Worm (Caenorhabditis elegans) whole organism, L4/young adult: ENCODE measurements around the gene Y42A5A.5.
"Not testable (repeated sequence)": the region's sequence is repeated elsewhere in the genome, so short reads cannot be mapped to it uniquely, and the experiment has no call there.

Experiments
- W03F9.2 ChIP-seq: fragments of 150-350 bp; optimal IDR thresholded peaks from 2 replicates; lab custom pipeline; 2014; ENCODE audit warnings: missing biosample characterization, missing genetic modification characterization
- dao-5 ChIP-seq: sonication (generic microtip); optimal IDR thresholded peaks from 2 replicates; lab custom pipeline; 2016; ENCODE audit warnings: missing genotype, missing genetic modification characterization, moderate library complexity, missing compliant biosample characterization
- him-1 ChIP-seq: sonication (generic microtip); optimal IDR thresholded peaks from 2 replicates; lab custom pipeline; 2016; ENCODE audit warnings: missing genotype, missing genetic modification reagents, missing genetic modification characterization, missing compliant biosample characterization

Gene Y42A5A.5

DNA sequence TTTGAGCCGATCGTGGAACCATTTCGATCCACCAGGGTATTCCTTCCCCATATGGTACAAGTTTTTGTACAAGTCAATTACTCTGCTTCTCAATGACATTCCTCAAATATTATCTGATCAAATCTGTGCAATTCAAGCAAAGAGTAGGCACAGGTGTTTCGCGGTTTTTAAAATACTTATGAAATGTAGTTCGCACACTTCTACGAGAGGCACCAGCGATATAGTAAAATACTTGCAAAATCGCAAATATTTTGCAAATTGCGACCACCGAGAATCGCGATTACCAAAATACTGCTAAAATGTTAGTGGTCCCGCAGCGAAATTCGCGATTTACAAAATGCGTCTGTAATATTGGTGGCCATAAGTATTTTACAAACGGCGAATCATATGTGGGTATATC is at the start of gene Y42A5A.5:
Y42A5A.5 (minus strand) TSS at position 101 of the 400 bp plus-strand sequence.
- TF ChIP-seq dao-5, W03F9.2, him-1 (tag; lab: Kevin White, UChicago): not testable (repeated sequence)

DNA sequence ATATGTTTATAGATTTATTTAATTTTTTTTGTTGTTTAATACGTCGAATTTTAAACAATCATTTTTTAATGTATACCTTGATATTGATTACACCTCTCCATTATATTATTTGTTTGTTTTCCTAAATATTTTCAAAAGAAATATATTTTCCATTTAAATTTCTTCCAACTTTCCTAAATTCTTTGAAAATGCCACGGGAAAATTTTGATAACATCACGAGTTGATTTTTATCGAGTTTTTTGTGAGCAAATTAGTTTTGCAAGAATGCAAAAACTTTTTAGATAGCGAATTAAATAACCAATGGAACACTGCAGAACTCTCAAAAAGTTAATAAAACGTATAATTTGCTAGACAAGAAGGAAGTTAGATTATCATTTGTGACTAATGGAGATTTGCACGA is 48.4 kb upstream of the Y42A5A.5 start, which contains the start of gene srg-42:
srg-42 (minus strand) TSS at position 101 of the 400 bp plus-strand sequence.
- no peak for TF ChIP-seq W03F9.2 (tag; lab: Kevin White, UChicago)
- no peak for TF ChIP-seq dao-5 (tag; lab: Kevin White, UChicago)
- TF ChIP-seq him-1 (tag; lab: Kevin White, UChicago), result no peak

DNA sequence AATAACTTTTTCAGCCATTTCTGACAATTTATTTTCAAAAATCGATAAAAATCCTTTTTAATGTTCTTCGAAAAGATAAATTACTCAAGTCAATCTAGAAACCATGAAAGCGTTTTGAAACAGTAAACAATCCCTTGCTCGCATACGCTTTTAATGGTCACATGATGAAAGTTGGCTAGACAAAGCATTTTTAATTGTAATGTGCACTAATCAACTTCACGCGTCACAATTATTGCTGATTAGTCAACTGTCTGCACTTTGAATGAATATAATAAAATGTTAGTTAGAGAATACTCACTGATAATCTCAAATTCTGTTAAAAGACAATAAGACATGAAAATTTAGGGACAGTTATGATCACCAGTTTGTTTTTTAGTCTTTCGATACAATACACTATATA is 47.0 kb upstream of the Y42A5A.5 start:
- TF ChIP-seq dao-5 (tag; lab: Kevin White, UChicago), result no peak
- TF ChIP-seq him-1 (tag; lab: Kevin White, UChicago), result no peak
- no peak for TF ChIP-seq W03F9.2 (tag; lab: Kevin White, UChicago)

DNA sequence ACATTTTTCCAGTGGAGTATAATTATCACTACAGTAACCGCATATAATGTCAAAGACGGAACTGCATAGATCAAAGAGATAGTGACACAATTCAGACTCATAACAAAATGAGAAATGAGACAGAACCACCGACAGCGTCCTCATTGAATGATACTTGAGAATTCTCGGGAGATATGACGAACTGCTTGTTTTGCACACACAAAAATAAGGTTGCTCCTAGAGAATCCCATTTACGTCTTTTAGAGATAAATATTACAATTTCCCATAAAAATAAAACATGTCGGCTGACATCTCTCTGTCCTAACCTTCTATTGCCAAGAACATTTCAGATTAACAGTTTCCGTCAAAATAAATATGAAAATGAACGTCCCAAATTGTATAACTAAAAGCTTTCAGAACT is 46.0 kb upstream of the Y42A5A.5 start, which contains the start of gene srg-38:
srg-38 (minus strand) TSS at position 101 of the 400 bp plus-strand sequence.
- TF ChIP-seq W03F9.2 (tag; lab: Kevin White, UChicago), result no peak
- TF ChIP-seq him-1 (tag; lab: Kevin White, UChicago), result no peak
- TF ChIP-seq dao-5 (tag; lab: Kevin White, UChicago), result no peak

DNA sequence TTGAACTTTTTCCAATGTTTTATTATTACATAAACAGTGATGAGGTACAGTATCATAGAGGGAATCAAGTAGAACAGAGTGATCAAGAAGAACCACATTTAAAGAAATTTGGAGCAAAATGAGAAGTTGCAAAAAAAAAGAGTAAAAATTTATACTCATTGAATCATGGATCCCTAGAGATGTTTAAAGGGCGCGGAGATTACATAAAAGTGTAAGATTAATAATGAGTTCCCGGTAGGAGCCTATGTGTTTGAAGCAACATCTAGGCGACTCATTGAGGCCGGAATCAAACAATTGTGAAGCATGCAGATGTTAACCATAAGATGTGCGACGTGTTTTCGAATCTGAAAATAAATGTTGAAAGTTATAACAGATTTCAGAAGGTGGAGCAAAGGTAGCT is 42.8 kb upstream of the Y42A5A.5 start, which contains the start of gene srg-39:
srg-39 (minus strand) TSS at position 101 of the 400 bp plus-strand sequence.
- no peak for TF ChIP-seq him-1 (tag; lab: Kevin White, UChicago)
- TF ChIP-seq dao-5 (tag; lab: Kevin White, UChicago), result no peak
- no peak for TF ChIP-seq W03F9.2 (tag; lab: Kevin White, UChicago)

DNA sequence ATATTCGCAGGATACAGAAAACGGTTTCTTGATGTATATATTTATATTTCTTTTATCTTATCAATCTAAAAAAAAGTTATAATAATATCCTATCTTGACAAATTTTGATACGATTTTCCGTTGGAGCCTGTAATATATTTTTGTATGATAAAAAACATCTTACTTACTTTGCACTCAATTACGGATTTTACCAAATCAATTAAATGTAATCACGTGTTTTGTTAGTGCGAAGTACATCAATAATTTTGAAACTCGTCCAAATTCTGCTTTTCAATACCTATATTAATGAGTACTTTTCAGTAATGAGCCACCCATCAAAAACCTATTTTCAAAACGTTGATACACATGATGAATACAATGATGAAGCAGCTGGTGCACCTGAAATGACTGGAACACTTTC is 39.9 kb upstream of the Y42A5A.5 start, which contains the start of gene T19C4.1:
T19C4.1 (plus strand) TSS at position 301 of the 400 bp plus-strand sequence.
- TF ChIP-seq him-1 (tag; lab: Kevin White, UChicago) (no peak), W03F9.2 (tag; lab: Kevin White, UChicago) (no peak), dao-5 (tag; lab: Kevin White, UChicago) (no peak)

DNA sequence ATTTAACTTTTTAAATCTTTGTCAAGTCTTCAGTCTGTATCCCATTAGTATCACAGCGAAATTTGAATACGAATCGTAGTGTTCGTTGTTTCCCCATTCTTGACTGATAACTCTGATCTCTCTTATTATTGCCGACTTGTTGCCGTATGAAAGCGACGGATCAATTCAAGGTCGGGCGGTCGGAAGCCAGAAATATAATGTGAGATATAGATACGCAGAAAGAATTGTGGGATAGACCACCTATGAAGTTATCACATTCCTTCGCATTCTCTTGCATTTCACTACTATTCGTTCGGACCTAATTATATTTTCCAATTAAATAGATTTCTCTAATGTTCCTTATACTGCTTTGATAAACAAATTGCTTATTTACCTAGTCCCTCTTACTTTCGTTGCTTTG is 39.4 kb upstream of the Y42A5A.5 start:
- TF ChIP-seq dao-5 (tag; lab: Kevin White, UChicago) (no peak), W03F9.2 (tag; lab: Kevin White, UChicago) (no peak), him-1 (tag; lab: Kevin White, UChicago) (no peak)

DNA sequence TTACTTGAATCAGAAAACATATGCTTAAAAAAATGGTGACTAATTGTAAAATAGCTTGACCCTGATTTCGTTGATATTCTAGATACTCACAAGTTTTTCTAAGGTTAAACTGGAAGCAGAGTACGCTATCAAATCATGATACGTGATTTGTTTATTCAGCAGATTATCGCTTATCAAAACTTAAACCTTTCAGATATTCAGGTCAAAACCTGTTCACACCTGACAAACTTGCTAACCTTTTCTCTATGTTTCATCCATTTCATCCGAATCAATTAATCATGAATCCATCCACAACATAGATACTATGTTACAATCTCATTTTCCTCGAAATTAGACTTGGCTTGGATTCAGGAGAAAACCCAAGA is 38.2 kb upstream of the Y42A5A.5 start:
- no peak for TF ChIP-seq dao-5 (tag; lab: Kevin White, UChicago)
- no peak for TF ChIP-seq W03F9.2 (tag; lab: Kevin White, UChicago)
- no peak for TF ChIP-seq him-1 (tag; lab: Kevin White, UChicago)

DNA sequence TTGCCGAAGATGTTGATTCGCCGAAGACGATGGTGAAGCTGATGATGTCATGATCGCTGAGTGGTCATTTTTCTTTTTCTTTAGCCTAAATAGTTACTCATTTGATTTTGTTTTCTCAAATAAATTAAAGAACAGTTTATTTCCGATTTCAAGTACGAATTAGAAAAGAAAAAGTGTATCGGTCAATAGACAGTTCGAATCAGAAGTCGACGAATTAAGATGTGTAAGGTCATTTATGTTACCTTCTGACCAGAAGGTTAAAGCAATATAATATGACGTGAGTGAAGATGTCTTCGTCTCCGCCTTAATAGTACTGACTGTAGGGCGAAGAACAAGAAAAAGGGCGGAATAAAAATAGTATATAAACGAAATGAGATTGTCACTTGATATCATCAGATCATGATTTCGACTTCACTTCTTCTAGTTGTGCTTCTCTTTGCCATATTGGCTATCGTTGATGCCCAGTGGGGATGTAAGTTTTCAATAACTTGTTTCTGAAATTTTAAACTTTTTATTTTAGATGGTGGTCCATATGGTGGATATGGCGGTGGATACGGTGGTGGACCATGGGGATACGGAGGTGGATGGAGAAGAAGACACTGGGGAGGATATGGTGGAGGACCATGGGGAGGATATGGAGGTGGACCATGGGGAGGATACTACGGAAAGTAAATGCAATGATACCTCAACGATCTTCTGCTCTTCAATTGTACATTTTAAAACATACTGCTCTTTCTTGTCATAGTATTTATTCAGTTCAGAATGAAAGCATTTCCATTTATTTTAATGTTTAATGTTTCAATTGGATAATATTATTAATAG is 37.6 kb upstream of the Y42A5A.5 start, which contains the start of the genes T19C4.24 and nlp-33:
T19C4.24 (minus strand) TSS at position 51 of the 822 bp plus-strand sequence.
nlp-33 (plus strand) TSS at position 389 of the 822 bp plus-strand sequence.
- TF ChIP-seq him-1 (tag; lab: Kevin White, UChicago) (no peak), W03F9.2 (tag; lab: Kevin White, UChicago) (no peak), dao-5 (tag; lab: Kevin White, UChicago) (no peak)

DNA sequence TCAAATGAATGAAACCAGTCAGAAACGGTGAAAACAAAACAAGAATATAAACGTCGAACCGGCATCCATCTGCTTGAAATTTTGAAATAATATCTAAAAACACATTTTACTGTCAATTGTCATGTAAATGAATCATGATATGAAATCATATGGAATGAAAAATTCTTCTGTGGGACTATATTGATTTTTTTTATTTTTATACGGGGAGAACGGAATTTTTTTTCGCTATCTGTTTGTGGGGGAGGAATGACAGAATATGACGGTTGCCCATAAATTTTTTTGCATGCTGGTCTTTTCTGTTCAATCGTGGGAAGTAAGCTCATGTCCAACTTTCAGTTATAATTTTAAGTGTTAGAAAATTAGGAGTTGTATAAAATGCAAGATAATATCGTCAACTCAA is 35.1 kb upstream of the Y42A5A.5 start, which contains the start of gene C06H2.7:
C06H2.7 (minus strand) TSS at position 101 of the 400 bp plus-strand sequence.
- TF ChIP-seq him-1 (tag; lab: Kevin White, UChicago) (no peak), dao-5 (tag; lab: Kevin White, UChicago) (no peak), W03F9.2 (tag; lab: Kevin White, UChicago) (no peak)

DNA sequence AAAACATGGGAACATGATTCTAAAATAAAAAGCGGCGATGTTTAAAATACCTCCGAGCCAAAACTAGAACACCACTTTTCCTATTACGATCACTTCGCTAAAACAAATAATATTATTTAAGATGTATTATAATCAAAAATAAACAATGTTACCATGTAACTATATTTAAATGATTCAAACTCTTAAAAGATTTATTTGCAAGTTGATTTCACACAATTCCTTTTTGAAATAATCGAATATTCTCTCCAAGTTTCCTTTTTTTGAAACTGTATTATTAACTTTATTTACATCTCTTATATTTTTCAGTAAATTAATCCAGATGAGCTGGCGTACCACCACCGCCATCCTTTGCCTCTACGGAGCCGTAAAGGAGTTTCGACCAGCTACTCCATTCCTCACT is 31.6 kb upstream of the Y42A5A.5 start, which contains the start of gene folt-1:
folt-1 (plus strand) TSS at position 301 of the 400 bp plus-strand sequence.
- TF ChIP-seq him-1 (tag; lab: Kevin White, UChicago), result no peak
- no peak for TF ChIP-seq W03F9.2 (tag; lab: Kevin White, UChicago)
- TF ChIP-seq dao-5 (tag; lab: Kevin White, UChicago), result no peak

DNA sequence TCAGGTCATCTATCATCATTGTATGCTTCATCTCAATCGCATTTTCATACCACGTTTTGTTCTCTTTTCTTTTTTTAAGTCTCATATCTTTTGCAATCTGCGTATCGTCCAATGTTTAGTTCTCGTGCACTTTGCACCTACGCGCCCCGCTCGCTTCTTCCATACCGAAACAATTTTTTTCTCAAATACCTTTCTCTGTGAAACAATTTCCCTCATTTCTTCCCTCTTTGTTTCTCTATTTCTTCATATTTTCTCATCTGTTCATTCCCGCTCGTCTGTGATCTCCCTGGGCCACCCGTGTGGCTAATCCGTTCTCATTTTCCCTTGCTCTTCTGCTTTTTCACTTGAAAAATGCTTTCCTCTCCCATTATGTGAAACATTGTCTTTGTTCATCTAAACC is 30.8 kb upstream of the Y42A5A.5 start:
- TF ChIP-seq him-1 (tag; lab: Kevin White, UChicago), result no peak
- TF ChIP-seq W03F9.2 (tag; lab: Kevin White, UChicago), result no peak
- no peak for TF ChIP-seq dao-5 (tag; lab: Kevin White, UChicago)

DNA sequence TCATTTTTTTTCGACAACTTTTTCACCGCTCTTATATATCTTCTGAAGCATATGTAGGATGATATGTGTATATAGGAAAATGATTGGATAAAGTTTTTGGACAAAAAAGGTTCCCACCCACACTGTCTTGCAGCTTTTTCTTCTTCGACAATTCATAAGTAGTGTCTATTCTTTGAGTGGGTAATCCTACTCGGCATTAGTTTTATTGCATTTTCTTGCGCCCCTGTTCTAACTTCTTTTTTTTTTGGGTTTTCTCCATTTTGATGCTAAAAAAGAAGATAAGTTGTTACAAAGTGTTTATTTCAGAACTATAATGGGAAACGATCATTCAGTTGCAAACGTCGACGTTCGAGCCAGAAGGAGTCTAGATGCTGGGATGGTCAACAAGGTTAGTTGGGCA is 24.7 kb upstream of the Y42A5A.5 start, which contains the start of gene glb-3:
glb-3 (plus strand) TSS at position 301 of the 400 bp plus-strand sequence.
- TF ChIP-seq W03F9.2 (tag; lab: Kevin White, UChicago) (no peak), him-1 (tag; lab: Kevin White, UChicago) (no peak), dao-5 (tag; lab: Kevin White, UChicago) (no peak)
